Fruit fly (Drosophila melanogaster) whole organism, pupa: ENCODE results near the gene Dnaaf6.
A peak's percentile ranks its signal among the peaks of the same experiment; 100 is the strongest.

Source experiments
- CG10348 ChIP-seq: fragments of 200-800 bp; sonication (Bioruptor generic); IDR thresholded peaks from 2 replicates; pipeline ENCODE4 v1.3.6; 2022; ENCODE audit warnings: missing biosample characterization, missing genetic modification characterization
- CG12605 ChIP-seq: fragments of 200-800 bp; sonication (Bioruptor generic); IDR thresholded peaks from 2 replicates; pipeline ENCODE4 v1.3.6; 2022; ENCODE audit warnings: missing biosample characterization, missing genetic modification characterization
- CG13204 ChIP-seq: fragments of 200-800 bp; sonication (Bioruptor generic); optimal IDR thresholded peaks from 2 replicates; lab custom pipeline; 2018; ENCODE audit warnings: missing biosample characterization, mild to moderate bottlenecking, missing genetic modification characterization, moderate library complexity
- CG14655 ChIP-seq: fragments of 200-800 bp; sonication (Bioruptor generic); optimal IDR thresholded peaks from 3 replicates; lab custom pipeline; 2017; ENCODE audit warnings: mild to moderate bottlenecking, missing biosample characterization, missing genetic modification reagents, missing genetic modification characterization
- CG15710 ChIP-seq: fragments of 200-800 bp; sonication (Bioruptor generic); optimal IDR thresholded peaks from 2 replicates; lab custom pipeline; 2018; ENCODE audit warnings: missing biosample characterization, mild to moderate bottlenecking, missing genetic modification characterization, moderate library complexity
- CG17806 ChIP-seq: fragments of 200-800 bp; sonication (Bioruptor generic); optimal IDR thresholded peaks from 2 replicates; lab custom pipeline; 2018; ENCODE audit warnings: missing biosample characterization, mild to moderate bottlenecking, missing genetic modification characterization, moderate library complexity
- CG32121 ChIP-seq: fragments of 200-800 bp; sonication (Bioruptor generic); IDR thresholded peaks from 2 replicates; pipeline ENCODE4 v1.3.6; 2022; ENCODE audit warnings: missing biosample characterization, missing genetic modification characterization
- CG34367 ChIP-seq: fragments of 200-800 bp; sonication (Bioruptor generic); optimal IDR thresholded peaks from 2 replicates; lab custom pipeline; 2018; ENCODE audit warnings: missing biosample characterization, mild to moderate bottlenecking, missing genetic modification characterization
- CG4496 ChIP-seq: fragments of 200-800 bp; sonication (Bioruptor generic); IDR thresholded peaks from 3 replicates; pipeline ENCODE4 v1.3.6; 2022; ENCODE audit warnings: missing biosample characterization, missing genetic modification characterization
- CG8159 ChIP-seq: fragments of 200-800 bp; sonication (Bioruptor generic); optimal IDR thresholded peaks from 3 replicates; lab custom pipeline; 2018; ENCODE audit warnings: missing biosample characterization, mild to moderate bottlenecking, missing genetic modification characterization, moderate library complexity
- CG8301 ChIP-seq: fragments of 200-800 bp; sonication (Bioruptor generic); optimal IDR thresholded peaks from 2 replicates; lab custom pipeline; 2018; ENCODE audit warnings: missing biosample characterization, mild to moderate bottlenecking, missing genetic modification characterization
- CG9948 ChIP-seq: fragments of 200-800 bp; sonication (Bioruptor generic); optimal IDR thresholded peaks from 2 replicates; lab custom pipeline; 2018; ENCODE audit warnings: missing biosample characterization, mild to moderate bottlenecking, missing genetic modification characterization, moderate library complexity
- D1 ChIP-seq: fragments of 200-800 bp; sonication (Bioruptor generic); optimal IDR thresholded peaks from 2 replicates; lab custom pipeline; 2018; ENCODE audit warnings: missing biosample characterization, mild to moderate bottlenecking, missing genetic modification characterization, moderate library complexity
- EcR ChIP-seq: fragments of 200-800 bp; sonication (Bioruptor generic); optimal IDR thresholded peaks from 3 replicates; lab custom pipeline; 2019; ENCODE audit warnings: missing biosample characterization, missing genetic modification characterization, mild to moderate bottlenecking, moderate library complexity, missing genetic modification reagents
- Ets98B ChIP-seq: fragments of 200-800 bp; sonication (Bioruptor generic); IDR thresholded peaks from 2 replicates; pipeline ENCODE4 v1.3.6; 2022; ENCODE audit warnings: missing biosample characterization, missing genetic modification characterization
- Pif1A ChIP-seq: fragments of 200-800 bp; sonication (Bioruptor generic); optimal IDR thresholded peaks from 3 replicates; lab custom pipeline; 2016; ENCODE audit warnings: missing biosample characterization, missing genetic modification characterization
- Pif1B ChIP-seq: fragments of 200-800 bp; sonication (Bioruptor generic); optimal IDR thresholded peaks from 3 replicates; lab custom pipeline; 2016; ENCODE audit warnings: missing biosample characterization, missing genetic modification characterization
- Snoo ChIP-seq: fragments of 200-800 bp; sonication (Bioruptor generic); optimal IDR thresholded peaks from 3 replicates; lab custom pipeline; 2017; ENCODE audit warnings: missing biosample characterization, mild to moderate bottlenecking, missing genetic modification characterization, inconsistent platforms
- fd96Ca ChIP-seq: fragments of 200-800 bp; sonication (Bioruptor generic); IDR thresholded peaks from 3 replicates; pipeline ENCODE4 v1.3.6; 2022; ENCODE audit warnings: missing biosample characterization, missing genetic modification characterization
- gl ChIP-seq: fragments of 200-800 bp; sonication (Bioruptor generic); optimal IDR thresholded peaks from 2 replicates; lab custom pipeline; 2018; ENCODE audit warnings: missing biosample characterization, mild to moderate bottlenecking, missing genetic modification characterization
- rn ChIP-seq: fragments of 200-800 bp; sonication (Bioruptor generic); IDR thresholded peaks from 2 replicates; pipeline ENCODE4 v1.3.6; 2022; ENCODE audit warnings: missing biosample characterization, missing genetic modification characterization

Dnaaf6 gene

dm6 chr3L:14673740-14674463 is 10.7 kb upstream of the Dnaaf6 start:
- TF ChIP-seq gl (tag; lab: Kevin White, UChicago) = no peak
- no peak for TF ChIP-seq Pif1B (GFP tag; lab: Kevin White, UChicago)
- no peak for TF ChIP-seq CG15710 (tag; lab: Kevin White, UChicago)
- TF ChIP-seq CG9948 (tag; lab: Kevin White, UChicago) = no peak
- no peak for TF ChIP-seq CG32121 (GFP tag; lab: Robert Waterston, UW)
- TF ChIP-seq CG4496 (GFP tag; lab: Robert Waterston, UW) = no peak
- TF ChIP-seq CG14655 (GFP tag; lab: Kevin White, UChicago) = no peak
- TF ChIP-seq CG8301 (tag; lab: Kevin White, UChicago) = no peak
- TF ChIP-seq CG13204 = no peak
- TF ChIP-seq CG12605 (GFP tag; lab: Robert Waterston, UW) = no peak
- TF ChIP-seq Snoo (tag; lab: Kevin White, UChicago) = no peak
- no peak for TF ChIP-seq rn (GFP tag; lab: Robert Waterston, UW)
- TF ChIP-seq Ets98B = no peak; the same call in 1 of the 2 replicates
- TF ChIP-seq CG8159 = no peak
- no peak for TF ChIP-seq CG10348 (GFP tag; lab: Robert Waterston, UW)

dm6 chr3L:14678097-14678679 is 6.4 kb upstream of the Dnaaf6 start, which contains the start of gene CG4914:
Gene CG4914, minus strand, starts transcription at chr3L:14678147.
- peak; percentile 51 for TF ChIP-seq rn (GFP tag; lab: Robert Waterston, UW)
- TF ChIP-seq CG8159 = peak; percentile 64
- peak; percentile 67 for TF ChIP-seq CG34367 (tag; lab: Kevin White, UChicago)
- TF ChIP-seq D1 (tag; lab: Kevin White, UChicago) = peak; percentile 80
- TF ChIP-seq Ets98B = peak; percentile 44; the same call in 1 of the 2 replicates
- peak; percentile 77 for TF ChIP-seq CG4496 (GFP tag; lab: Robert Waterston, UW)
- TF ChIP-seq CG10348 (GFP tag; lab: Robert Waterston, UW) = no peak
- peak; percentile 79 for TF ChIP-seq CG17806
- TF ChIP-seq fd96Ca (GFP tag; lab: Robert Waterston, UW) = 0 out of 3 replicates have a peak, but pooled peaks have one; percentile 40
- TF ChIP-seq Snoo (tag; lab: Kevin White, UChicago) = peak; percentile 88
- no peak for TF ChIP-seq EcR
- peak; percentile 94 for TF ChIP-seq CG8301 (tag; lab: Kevin White, UChicago)
- peak; percentile 96 for TF ChIP-seq CG14655 (GFP tag; lab: Kevin White, UChicago)
- peak; percentile 35; the same call in 1 of the 2 replicates for TF ChIP-seq CG12605 (GFP tag; lab: Robert Waterston, UW)
- TF ChIP-seq gl (tag; lab: Kevin White, UChicago) = no peak
- peak; percentile 66; the same call in 1 of the 2 replicates for TF ChIP-seq CG32121 (GFP tag; lab: Robert Waterston, UW)
- peak; percentile 86 for TF ChIP-seq CG9948 (tag; lab: Kevin White, UChicago)
- peak; percentile 72 for TF ChIP-seq CG15710 (tag; lab: Kevin White, UChicago)
- TF ChIP-seq Pif1A (GFP tag; lab: Kevin White, UChicago) = peak; percentile 62
- TF ChIP-seq Pif1B (GFP tag; lab: Kevin White, UChicago) = peak; percentile 44
- TF ChIP-seq CG13204 = no peak

DNA sequence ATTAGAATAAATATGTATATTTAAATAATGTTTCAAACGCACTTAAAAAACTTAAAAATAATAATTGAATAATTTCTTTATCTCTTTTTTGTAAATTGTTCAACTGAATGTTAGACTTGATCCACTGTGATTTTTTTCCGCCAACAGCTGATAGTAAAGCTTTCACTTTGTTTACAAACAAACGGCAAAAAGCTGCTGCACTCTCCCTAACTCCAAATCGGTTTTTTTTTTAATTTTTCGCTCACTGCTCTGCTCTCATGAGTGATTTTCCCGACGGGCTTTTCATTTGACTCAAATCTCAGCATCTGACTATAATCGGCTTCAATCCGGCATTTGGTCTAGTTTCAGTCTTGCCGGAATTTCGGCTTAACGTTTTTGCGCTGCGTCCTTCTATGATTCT is 3.1 kb upstream of the Dnaaf6 start:
- TF ChIP-seq CG12605 (GFP tag; lab: Robert Waterston, UW) (peak; percentile 79), EcR (no peak)
- TF ChIP-seq, all 21 proteins: peak for 1

DNA sequence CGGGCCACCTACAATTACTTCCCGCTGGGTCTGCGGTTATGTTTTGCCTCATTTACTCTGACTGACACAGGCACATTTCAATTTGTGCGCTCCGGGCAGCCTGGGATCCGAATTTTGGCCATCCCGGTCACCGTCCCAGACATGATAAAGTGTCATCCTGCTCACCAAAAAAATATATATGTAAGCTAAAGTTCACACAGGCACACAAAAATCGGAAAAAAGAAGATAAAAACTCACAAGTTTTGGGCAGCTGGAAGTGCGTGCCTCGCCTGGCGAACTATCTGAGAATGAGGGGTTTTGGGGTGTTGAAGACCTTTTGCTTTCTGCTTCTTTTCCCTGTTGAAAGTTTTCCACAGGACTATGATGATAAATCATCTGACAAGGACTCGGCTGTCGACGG is 1.7 kb downstream of the Dnaaf6 start:
- TF ChIP-seq CG13204 (no peak), CG10348 (GFP tag; lab: Robert Waterston, UW) (no peak), fd96Ca (GFP tag; lab: Robert Waterston, UW) (no peak), CG34367 (tag; lab: Kevin White, UChicago) (no peak), CG4496 (GFP tag; lab: Robert Waterston, UW) (no peak), Ets98B (no peak), CG32121 (GFP tag; lab: Robert Waterston, UW) (no peak), CG12605 (GFP tag; lab: Robert Waterston, UW) (no peak), Pif1A (GFP tag; lab: Kevin White, UChicago) (no peak), D1 (tag; lab: Kevin White, UChicago) (no peak)

dm6 chr3L:14691047-14691446 is 6.5 kb downstream of the Dnaaf6 start, which contains the start of gene gdrd:
Gene gdrd, plus strand, starts transcription at chr3L:14691347.
- no peak for TF ChIP-seq rn (GFP tag; lab: Robert Waterston, UW)
- no peak for TF ChIP-seq CG12605 (GFP tag; lab: Robert Waterston, UW)
- no peak for TF ChIP-seq CG17806

DNA sequence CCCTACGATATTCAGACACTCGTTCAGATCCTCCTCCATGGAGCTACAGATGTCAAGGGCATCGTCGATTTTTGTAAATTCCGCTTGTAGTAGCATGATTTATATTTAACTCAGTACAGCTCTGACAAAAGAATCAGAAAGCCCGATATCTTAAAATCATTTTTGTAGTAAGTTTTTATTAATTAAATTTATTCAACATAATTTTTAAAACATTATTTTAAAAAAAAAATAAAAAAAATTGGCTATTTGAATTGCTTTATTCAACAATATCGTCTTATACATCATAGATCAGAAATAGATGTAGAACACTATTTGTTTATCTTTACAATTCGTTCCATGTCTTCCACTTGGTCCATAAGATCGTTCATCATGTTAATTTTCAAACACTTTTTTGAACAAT is 12.4 kb downstream of the Dnaaf6 start, which contains the start of gene CG13474:
Gene CG13474, minus strand, starts transcription at position 101 of the 400 bp plus-strand sequence.
- TF ChIP-seq CG13204 (no peak), CG32121 (GFP tag; lab: Robert Waterston, UW) (no peak), fd96Ca (GFP tag; lab: Robert Waterston, UW) (no peak), CG8159 (no peak), CG4496 (GFP tag; lab: Robert Waterston, UW) (no peak), CG14655 (GFP tag; lab: Kevin White, UChicago) (no peak), gl (tag; lab: Kevin White, UChicago) (no peak), CG12605 (GFP tag; lab: Robert Waterston, UW) (no peak), D1 (tag; lab: Kevin White, UChicago) (no peak), Pif1A (GFP tag; lab: Kevin White, UChicago) (no peak), CG10348 (GFP tag; lab: Robert Waterston, UW) (no peak), CG17806 (no peak), Pif1B (GFP tag; lab: Kevin White, UChicago) (no peak), Snoo (tag; lab: Kevin White, UChicago) (no peak), EcR (no peak), CG8301 (tag; lab: Kevin White, UChicago) (no peak)
